Worm (Caenorhabditis elegans): ENCODE measurements around the gene T04F3.4.

T04F3.4 gene

ce11 chrV:11802508-11802907 lies 39.7 kb upstream of the T04F3.4 start (continued):
- TF ChIP-seq lin-40 (tag; optimal IDR thresholded peaks at IDR 0.05) = peak; percentile 76
- no peak for TF ChIP-seq Y53G8AR.9 (GFP tag; conservative IDR thresholded peaks at IDR 0.05)
- peak; percentile 59 for TF ChIP-seq atf-7 (tag; optimal IDR thresholded peaks at IDR 0.05)
- TF ChIP-seq chd-7 (tag; optimal IDR thresholded peaks at IDR 0.05) = peak; percentile 37
- no peak for TF ChIP-seq hlh-12 (tag; optimal IDR thresholded peaks at IDR 0.05)
- TF ChIP-seq nhr-80 (tag; optimal IDR thresholded peaks at IDR 0.05) = peak; percentile 63
- no peak for TF ChIP-seq dpl-1 (GFP tag; optimal IDR thresholded peaks at IDR 0.05)
- no peak for TF ChIP-seq nhr-90 (tag; optimal IDR thresholded peaks at IDR 0.05)
- TF ChIP-seq let-607 (tag; optimal IDR thresholded peaks at IDR 0.05) = peak in 1 of 2 experiments; percentile 24
- no peak for TF ChIP-seq ets-4 (GFP tag; optimal IDR thresholded peaks at IDR 0.05)
- TF ChIP-seq somi-1 (GFP tag; optimal IDR thresholded peaks at IDR 0.05) = peak; percentile 95
- no peak for TF ChIP-seq Y56A3A.18 (GFP tag; IDR thresholded peaks at IDR 0.05)
- no peak for TF ChIP-seq K12H6.12 (tag; optimal IDR thresholded peaks at IDR 0.05)
- TF ChIP-seq F10E7.11 (tag; optimal IDR thresholded peaks at IDR 0.05) = no peak
- no peak for TF ChIP-seq zfh-2 (GFP tag; conservative IDR thresholded peaks at IDR 0.05)
- no peak for TF ChIP-seq efl-1 (GFP tag; optimal IDR thresholded peaks at IDR 0.05)
- no peak for TF ChIP-seq nfya-1 (tag; optimal IDR thresholded peaks at IDR 0.05; ENCODE audit: borderline replicate concordance, insufficient read depth)
- TF ChIP-seq K11D2.4 (GFP tag; IDR thresholded peaks at IDR 0.05) = peak; percentile 49; the same call in 1 of the 2 replicates

- TF ChIP-seq cebp-1 (GFP tag; IDR thresholded peaks at IDR 0.05) = no peak
- peak; percentile 39 for TF ChIP-seq cebp-1 (tag; optimal IDR thresholded peaks at IDR 0.05)
- TF ChIP-seq ztf-26 (tag; optimal IDR thresholded peaks at IDR 0.05) = peak; percentile 12
- no peak for TF ChIP-seq nfya-1 (tag; optimal IDR thresholded peaks at IDR 0.05; ENCODE audit: borderline replicate concordance, insufficient read depth)
- peak; percentile 21 for TF ChIP-seq lin-40 (tag; optimal IDR thresholded peaks at IDR 0.05)
Measured at ce11 chrV:11801076-11801849, 38.4 kb upstream of the T04F3.4 start.

ce11 chrV:11800486-11800885 lies 37.6 kb upstream of the T04F3.4 start:
- TF ChIP-seq C17E4.6 (GFP tag; IDR thresholded peaks at IDR 0.05) = no peak

ce11 chrV:11799252-11799822 lies 36.5 kb upstream of the T04F3.4 start:
- TF ChIP-seq cebp-2 (GFP tag; IDR thresholded peaks at IDR 0.05) = no peak
- TF ChIP-seq ceh-40 (GFP tag; IDR thresholded peaks at IDR 0.05) = no peak
- TF ChIP-seq hmg-1.2 (GFP tag; IDR thresholded peaks at IDR 0.05) = no peak
- TF ChIP-seq sdz-38 (tag; optimal IDR thresholded peaks at IDR 0.05) = no peak
- no peak for TF ChIP-seq attf-3 (GFP tag; conservative IDR thresholded peaks at IDR 0.05)
- no peak for TF ChIP-seq lin-54 (GFP tag; optimal IDR thresholded peaks at IDR 0.05)
- no peak for TF ChIP-seq unc-130 (GFP tag; optimal IDR thresholded peaks at IDR 0.05)
- peak; percentile 91 for TF ChIP-seq ztf-26 (tag; optimal IDR thresholded peaks at IDR 0.05)
- no peak for TF ChIP-seq B0336.3 (GFP tag; IDR thresholded peaks at IDR 0.05)
- TF ChIP-seq ztf-22 (GFP tag; optimal IDR thresholded peaks at IDR 0.05) = no peak
- peak; percentile 18; the same call in 1 of the 2 replicates for TF ChIP-seq egl-44 (GFP tag; IDR thresholded peaks at IDR 0.05)
- TF ChIP-seq nfyb-1 (GFP tag; IDR thresholded peaks at IDR 0.05) = peak; percentile 70; the same call in 1 of the 2 replicates
- TF ChIP-seq madf-8 (GFP tag; conservative IDR thresholded peaks at IDR 0.05) = no peak
- TF ChIP-seq hmg-20 (GFP tag; IDR thresholded peaks at IDR 0.05) = no peak
- TF ChIP-seq snpc-4 (GFP tag; optimal IDR thresholded peaks at IDR 0.05) = no peak
- no peak for TF ChIP-seq snpc-4 (tag; optimal IDR thresholded peaks at IDR 0.05)
- no peak for TF ChIP-seq nhr-90 (tag; optimal IDR thresholded peaks at IDR 0.05)
- TF ChIP-seq lin-40 (tag; optimal IDR thresholded peaks at IDR 0.05) = peak; percentile 80
- no peak for TF ChIP-seq xnd-1 (tag; optimal IDR thresholded peaks at IDR 0.05)
- peak; percentile 69 for TF ChIP-seq somi-1 (GFP tag; optimal IDR thresholded peaks at IDR 0.05)
- TF ChIP-seq F22D6.2 (tag; optimal IDR thresholded peaks at IDR 0.05) = peak; percentile 81
- no peak for TF ChIP-seq repo-1 (tag; optimal IDR thresholded peaks at IDR 0.05)
- no peak for TF ChIP-seq rcor-1 (GFP tag; IDR thresholded peaks at IDR 0.05)
- TF ChIP-seq K11D2.4 (GFP tag; IDR thresholded peaks at IDR 0.05) = no peak
- no peak for TF ChIP-seq snpc-1.1 (tag; optimal IDR thresholded peaks at IDR 0.05; ENCODE audit: insufficient read depth)

Measured in whole organism, young adult.